Fruit fly (Drosophila melanogaster) whole organism, pupa: ENCODE results near the gene hfp.

Source experiments
- CG12605 ChIP-seq: fragments of 200-800 bp; sonication (Bioruptor generic); IDR thresholded peaks from 2 replicates; pipeline ENCODE4 v1.3.6; 2022; ENCODE audit warnings: missing biosample characterization, missing genetic modification characterization
- CG15710 ChIP-seq: fragments of 200-800 bp; sonication (Bioruptor generic); optimal IDR thresholded peaks from 2 replicates; lab custom pipeline; 2018; ENCODE audit warnings: missing biosample characterization, mild to moderate bottlenecking, missing genetic modification characterization, moderate library complexity
- CG8159 ChIP-seq: fragments of 200-800 bp; sonication (Bioruptor generic); optimal IDR thresholded peaks from 3 replicates; lab custom pipeline; 2018; ENCODE audit warnings: missing biosample characterization, mild to moderate bottlenecking, missing genetic modification characterization, moderate library complexity
- CG9948 ChIP-seq: fragments of 200-800 bp; sonication (Bioruptor generic); optimal IDR thresholded peaks from 2 replicates; lab custom pipeline; 2018; ENCODE audit warnings: missing biosample characterization, mild to moderate bottlenecking, missing genetic modification characterization, moderate library complexity
- Ets98B ChIP-seq: fragments of 200-800 bp; sonication (Bioruptor generic); IDR thresholded peaks from 2 replicates; pipeline ENCODE4 v1.3.6; 2022; ENCODE audit warnings: missing biosample characterization, missing genetic modification characterization

DNA sequence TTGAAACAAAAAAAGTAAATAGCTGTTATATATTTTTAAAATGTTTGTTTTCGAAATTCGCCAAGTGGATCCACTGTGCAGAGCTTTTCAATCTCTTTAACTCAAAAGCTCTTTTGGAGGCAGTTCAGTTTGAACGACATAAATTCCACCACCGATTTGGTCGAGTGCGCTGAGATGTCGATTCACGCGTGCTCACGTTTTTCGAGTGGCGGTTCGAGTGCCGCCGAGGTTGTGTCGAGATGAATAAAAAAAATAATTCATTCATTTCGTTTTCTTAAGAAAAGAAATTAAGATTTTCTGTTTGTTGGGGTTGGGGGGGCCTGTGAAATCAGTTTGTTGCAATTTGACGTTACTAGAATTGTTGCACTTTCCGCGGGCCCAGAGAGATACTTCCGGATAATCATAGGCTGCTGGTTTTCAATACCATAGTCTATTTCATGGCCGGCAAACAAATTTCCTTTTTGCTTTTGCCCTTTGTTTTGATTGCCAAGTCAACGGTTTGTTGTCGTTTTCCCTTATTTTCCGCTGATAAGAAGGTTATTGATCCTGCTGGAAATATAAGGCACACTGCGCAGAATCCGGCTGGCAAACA, 13.7 kb downstream of the hfp start:
- peak; percentile 56; the same call in 1 of the 2 replicates for TF ChIP-seq Ets98B
- TF ChIP-seq CG8159 (tag; lab: Kevin White, UChicago) = no peak
- TF ChIP-seq CG15710 = no peak
- TF ChIP-seq CG9948 (tag; lab: Kevin White, UChicago) = no peak
- no peak for TF ChIP-seq CG12605 (GFP tag; lab: Robert Waterston, UW)
